Fruit fly (Drosophila melanogaster) whole organism, embryonic: ENCODE results near the gene Vps53.

Experiments used
- B-H1 ChIP-seq: fragments of 200-800 bp; sonication (Bioruptor generic); IDR thresholded peaks from 3 replicates; pipeline ENCODE4 v1.3.6; 2022; ENCODE audit warnings: missing biosample characterization, missing genetic modification characterization
- CG10462 ChIP-seq: fragments of 200-800 bp; sonication (Bioruptor generic); optimal IDR thresholded peaks from 2 replicates; lab custom pipeline; 2016; ENCODE audit warnings: missing biosample characterization, missing genetic modification characterization
- CG12219 ChIP-seq: fragments of 200-800 bp; sonication (Bioruptor generic); optimal IDR thresholded peaks from 3 replicates; lab custom pipeline; 2018; ENCODE audit warnings: missing biosample characterization, mild to moderate bottlenecking, missing genetic modification characterization
- CG12299 ChIP-seq: fragments of 200-800 bp; sonication (Bioruptor generic); optimal IDR thresholded peaks from 2 replicates; lab custom pipeline; 2018; ENCODE audit warnings: missing biosample characterization, mild to moderate bottlenecking, missing genetic modification characterization
- CG13287 ChIP-seq: fragments of 200-800 bp; sonication (Bioruptor generic); IDR thresholded peaks from 2 replicates; pipeline ENCODE4 v1.3.6; 2022; ENCODE audit warnings: missing biosample characterization, missing genetic modification characterization; ENCODE audit not compliant: partially characterized antibody
- CG13775 ChIP-seq: fragments of 200-800 bp; sonication (Bioruptor generic); optimal IDR thresholded peaks from 3 replicates; lab custom pipeline; 2017; ENCODE audit warnings: missing biosample characterization, mild to moderate bottlenecking, missing genetic modification characterization
- CG17568 ChIP-seq: fragments of 200-800 bp; sonication (Bioruptor generic); optimal IDR thresholded peaks from 2 replicates; lab custom pipeline; 2018; ENCODE audit warnings: missing biosample characterization, mild to moderate bottlenecking, missing genetic modification characterization, moderate library complexity
- CG18262 ChIP-seq: fragments of 200-800 bp; optimal IDR thresholded peaks from 3 replicates; lab custom pipeline; 2019; ENCODE audit warnings: missing biosample characterization, mild to moderate bottlenecking, missing genetic modification characterization, moderate library complexity
- CG1832 ChIP-seq: fragments of 200-800 bp; sonication (Bioruptor generic); optimal IDR thresholded peaks from 2 replicates; lab custom pipeline; 2017; ENCODE audit warnings: missing biosample characterization, mild to moderate bottlenecking, missing genetic modification characterization, inconsistent platforms
- CG18764 ChIP-seq: fragments of 200-800 bp; sonication (Bioruptor generic); optimal IDR thresholded peaks from 3 replicates; lab custom pipeline; 2016; ENCODE audit warnings: missing biosample characterization, missing genetic modification characterization
- CG2712 ChIP-seq: fragments of 200-800 bp; optimal IDR thresholded peaks from 3 replicates; lab custom pipeline; 2019; ENCODE audit warnings: missing biosample characterization, mild to moderate bottlenecking, missing genetic modification characterization, moderate library complexity
- CG31365 ChIP-seq: fragments of 200-800 bp; sonication (Bioruptor generic); optimal IDR thresholded peaks from 2 replicates; lab custom pipeline; 2018; ENCODE audit warnings: missing biosample characterization, mild to moderate bottlenecking, missing genetic modification characterization
- CG3281 ChIP-seq: fragments of 200-800 bp; sonication (Bioruptor generic); optimal IDR thresholded peaks from 3 replicates; lab custom pipeline; 2017; ENCODE audit warnings: missing biosample characterization, mild to moderate bottlenecking, missing genetic modification characterization
- CG3726 ChIP-seq: fragments of 200-800 bp; sonication (Bioruptor generic); IDR thresholded peaks from 3 replicates; pipeline ENCODE4, ENCODE4 v1.3.6; 2022; ENCODE audit warnings: missing biosample characterization, missing genetic modification characterization
- CG4617 ChIP-seq: fragments of 200-800 bp; sonication (Bioruptor generic); optimal IDR thresholded peaks from 3 replicates; lab custom pipeline; 2016; ENCODE audit warnings: missing biosample characterization, missing genetic modification characterization, borderline replicate concordance
- CG7271 ChIP-seq: fragments of 200-800 bp; sonication (Bioruptor generic); optimal IDR thresholded peaks from 2 replicates; lab custom pipeline; 2018; ENCODE audit warnings: missing biosample characterization, mild to moderate bottlenecking, missing genetic modification characterization, moderate library complexity
- CG8388 ChIP-seq: fragments of 200-800 bp; sonication (Bioruptor generic); optimal IDR thresholded peaks from 2 replicates; lab custom pipeline; 2019; ENCODE audit warnings: missing biosample characterization, mild to moderate bottlenecking, missing genetic modification characterization, moderate library complexity
- D ChIP-seq, 2 experiments: fragments of 200-800 bp in 1 of 2; fragments of >200 bp in 1 of 2; sonication (Bioruptor generic) in 1 of 2; optimal IDR thresholded peaks; 2 replicates in 1 of 2; 3 replicates in 1 of 2; lab custom pipeline; 2017; ENCODE audit warnings: mild to moderate bottlenecking in 1 of 2, missing biosample characterization in 1 of 2, missing genetic modification characterization in 1 of 2, missing genetic modification reagents in 1 of 2
- D19A ChIP-seq: fragments of 200-800 bp; optimal IDR thresholded peaks from 3 replicates; lab custom pipeline; 2019; ENCODE audit warnings: missing biosample characterization, mild to moderate bottlenecking, missing genetic modification characterization, moderate library complexity
- Fer1 ChIP-seq: fragments of 200-800 bp; sonication (Bioruptor generic); optimal IDR thresholded peaks from 2 replicates; lab custom pipeline; 2017; ENCODE audit warnings: missing biosample characterization, mild to moderate bottlenecking, missing genetic modification characterization
- Hand ChIP-seq: fragments of 200-800 bp; sonication (Bioruptor generic); optimal IDR thresholded peaks from 2 replicates; lab custom pipeline; 2017; ENCODE audit warnings: mild to moderate bottlenecking, missing biosample characterization, missing genetic modification reagents, missing genetic modification characterization
- MBD-R2 ChIP-seq: fragments of 200-800 bp; sonication (Bioruptor generic); IDR thresholded peaks from 2 replicates; pipeline ENCODE4 v1.3.6; 2022; ENCODE audit warnings: missing biosample characterization, missing genetic modification characterization
- Max ChIP-seq: fragments of 200-800 bp; sonication (Bioruptor generic); optimal IDR thresholded peaks from 2 replicates; lab custom pipeline; 2016; ENCODE audit warnings: missing biosample characterization, mild to moderate bottlenecking, missing genetic modification characterization
- Meics ChIP-seq: fragments of 200-800 bp; sonication (Bioruptor generic); optimal IDR thresholded peaks from 2 replicates; lab custom pipeline; 2017; ENCODE audit warnings: missing biosample characterization, mild to moderate bottlenecking, missing genetic modification characterization
- NC2β ChIP-seq: fragments of 200-800 bp; sonication (Bioruptor generic); optimal IDR thresholded peaks from 2 replicates; lab custom pipeline; 2016; ENCODE audit warnings: missing biosample characterization, missing genetic modification characterization
- Nf-YA ChIP-seq: fragments of 200-800 bp; sonication (Bioruptor generic); IDR thresholded peaks from 2 replicates; pipeline ENCODE4 v1.3.6; 2022; ENCODE audit warnings: missing biosample characterization, missing genetic modification characterization
- Sin3A ChIP-seq: fragments of >200 bp; optimal IDR thresholded peaks from 2 replicates; lab custom pipeline; 2018
- abd-A ChIP-seq: fragments of 200-800 bp; sonication (Bioruptor generic); optimal IDR thresholded peaks from 3 replicates; lab custom pipeline; 2019; ENCODE audit warnings: missing biosample characterization, mild to moderate bottlenecking, missing genetic modification characterization, moderate library complexity
- al ChIP-seq: fragments of 200-800 bp; sonication (Bioruptor generic); IDR thresholded peaks from 2 replicates; pipeline ENCODE4 v1.3.6; 2022; ENCODE audit warnings: missing biosample characterization, missing genetic modification characterization
- cg ChIP-seq: fragments of 200-800 bp; sonication (Bioruptor generic); optimal IDR thresholded peaks from 3 replicates; lab custom pipeline; 2019; ENCODE audit warnings: missing biosample characterization, mild to moderate bottlenecking, missing genetic modification characterization, moderate library complexity
- da ChIP-seq: fragments of 200-800 bp; sonication (Bioruptor generic); optimal IDR thresholded peaks from 2 replicates; lab custom pipeline; 2016; ENCODE audit warnings: missing biosample characterization, missing genetic modification characterization
- emc ChIP-seq: fragments of 200-800 bp; sonication (Bioruptor generic); optimal IDR thresholded peaks from 2 replicates; lab custom pipeline; 2016; ENCODE audit warnings: missing biosample characterization, missing genetic modification characterization
- exex ChIP-seq: fragments of 200-800 bp; sonication (Bioruptor generic); optimal IDR thresholded peaks from 4 replicates; lab custom pipeline; 2018; ENCODE audit warnings: missing biosample characterization, mild to moderate bottlenecking, missing genetic modification characterization, moderate library complexity
- gfzf ChIP-seq: fragments of 200-800 bp; sonication (Bioruptor generic); optimal IDR thresholded peaks from 2 replicates; lab custom pipeline; 2016; ENCODE audit warnings: missing biosample characterization, mild to moderate bottlenecking, missing genetic modification characterization, moderate library complexity
- gro ChIP-seq: fragments of 200-800 bp; sonication (Bioruptor generic); optimal IDR thresholded peaks from 2 replicates; lab custom pipeline; 2016; ENCODE audit warnings: missing biosample characterization, missing genetic modification characterization
- kay ChIP-seq: fragments of 200-800 bp; sonication (Bioruptor generic); optimal IDR thresholded peaks from 2 replicates; lab custom pipeline; 2016; ENCODE audit warnings: missing biosample characterization, missing genetic modification characterization
- oc ChIP-seq: fragments of 200-800 bp; sonication (Bioruptor generic); optimal IDR thresholded peaks from 2 replicates; lab custom pipeline; 2018; ENCODE audit warnings: missing biosample characterization, mild to moderate bottlenecking, missing genetic modification characterization, moderate library complexity
- onecut ChIP-seq: fragments of 200-800 bp; sonication (Bioruptor generic); IDR thresholded peaks from 2 replicates; pipeline ENCODE4 v1.3.6; 2022; ENCODE audit warnings: missing biosample characterization, missing genetic modification characterization
- pan ChIP-seq, 4 experiments: fragments of >200 bp in 3 of 4; fragments of 200-800 bp in 1 of 4; sonication (Bioruptor generic) in 1 of 4; optimal IDR thresholded peaks in 3 of 4; IDR thresholded peaks in 1 of 4; 2 replicates each; pipeline versions ENCODE4 v1.3.6 to Lab custom; 2017 to 2022; ENCODE audit warnings: missing biosample characterization in 2 of 4, missing genetic modification characterization in 2 of 4, mixed read lengths in 1 of 4
- peb ChIP-seq: fragments of 200-800 bp; sonication (Bioruptor generic); IDR thresholded peaks from 2 replicates; pipeline ENCODE4 v1.3.6; 2022; ENCODE audit warnings: missing biosample characterization, missing genetic modification characterization
- pnt ChIP-seq: fragments of 200-800 bp; sonication (Bioruptor generic); optimal IDR thresholded peaks from 3 replicates; lab custom pipeline; 2016; ENCODE audit warnings: missing biosample characterization, missing genetic modification characterization
- scrt ChIP-seq: fragments of 200-800 bp; sonication (Bioruptor generic); optimal IDR thresholded peaks from 2 replicates; lab custom pipeline; 2018; ENCODE audit warnings: missing biosample characterization, mild to moderate bottlenecking, missing genetic modification characterization, moderate library complexity
- sna ChIP-seq: fragments of 200-800 bp; sonication (Bioruptor generic); IDR thresholded peaks from 2 replicates; pipeline ENCODE4 v1.3.6; 2022; ENCODE audit warnings: missing biosample characterization, missing genetic modification characterization; ENCODE audit not compliant: partially characterized antibody
- tna ChIP-seq: fragments of 200-800 bp; sonication (Bioruptor generic); IDR thresholded peaks from 2 replicates; pipeline ENCODE4 v1.3.6; 2022; ENCODE audit warnings: missing biosample characterization, missing genetic modification characterization; ENCODE audit not compliant: partially characterized antibody
- tx ChIP-seq: fragments of 200-800 bp; sonication (Bioruptor generic); optimal IDR thresholded peaks from 2 replicates; lab custom pipeline; 2016; ENCODE audit warnings: missing biosample characterization, missing genetic modification characterization
- vfl ChIP-seq: fragments of 200-800 bp; sonication (Bioruptor generic); optimal IDR thresholded peaks from 2 replicates; lab custom pipeline; 2016; ENCODE audit warnings: missing biosample characterization, missing genetic modification characterization
- vvl ChIP-seq: fragments of 200-800 bp; sonication (Bioruptor generic); IDR thresholded peaks from 2 replicates; pipeline ENCODE4 v1.3.6; 2022; ENCODE audit warnings: missing biosample characterization, missing genetic modification characterization

Vps53 gene

DNA sequence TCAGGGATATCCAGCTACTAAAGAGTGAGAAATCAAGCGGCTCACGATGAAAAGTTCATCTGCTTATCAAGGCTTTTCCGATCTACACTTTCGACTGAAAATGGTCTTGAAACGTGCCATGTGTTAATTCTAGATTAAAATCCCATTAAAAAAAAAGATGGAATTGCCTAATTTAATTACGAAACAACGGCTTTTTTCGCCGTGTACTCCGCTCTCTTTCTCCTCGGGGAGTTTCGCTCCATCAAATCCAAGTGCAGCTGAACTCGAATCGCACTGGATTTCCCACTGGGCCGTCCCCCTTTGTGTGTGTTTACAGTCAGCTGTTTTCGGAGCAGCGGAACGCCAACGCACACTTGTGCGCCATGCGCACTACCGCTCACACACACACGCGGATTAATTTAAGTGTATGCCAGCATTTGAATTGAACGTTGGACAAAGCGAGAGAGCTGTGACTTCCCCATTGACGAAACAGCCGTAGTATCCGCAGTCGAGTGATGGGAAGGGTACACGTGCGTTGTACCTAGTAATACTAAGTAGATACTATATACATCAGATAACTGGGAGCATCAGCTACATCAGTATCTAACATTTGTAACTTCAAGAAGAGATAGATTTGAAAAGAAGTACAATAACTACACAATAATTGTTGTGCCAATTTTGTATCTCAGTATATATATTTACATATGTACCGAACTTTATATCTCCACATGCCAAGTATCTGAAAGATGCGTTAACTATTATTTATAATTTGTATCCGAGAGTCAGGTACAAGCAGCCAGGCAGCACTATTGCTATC lies 52.7 kb downstream of the Vps53 start (continued):
- TF ChIP-seq vvl (GFP tag; lab: Robert Waterston, UW) (peak; percentile 90), Meics (GFP tag; lab: Kevin White, UChicago) (peak; percentile 83), Sin3A (no peak), CG8388 (peak; percentile 80), gro (GFP tag; lab: Kevin White, UChicago) (peak; percentile 55), kay (GFP tag; lab: Kevin White, UChicago) (peak; percentile 27), onecut (GFP tag; lab: Robert Waterston, UW) (peak; percentile 66), da (GFP tag; lab: Kevin White, UChicago) (no peak), D (optimal IDR thresholded peaks at IDR 0.05; lab: Kevin White, UChicago) (no peak), D (GFP tag; optimal IDR thresholded peaks at IDR 0.05; lab: Kevin White, UChicago) (peak; percentile 59), CG12219 (GFP tag; lab: Kevin White, UChicago) (peak; percentile 82), peb (GFP tag; lab: Robert Waterston, UW) (no peak), pnt (GFP tag; lab: Kevin White, UChicago) (peak; percentile 75), pan (optimal IDR thresholded peaks at IDR 0.05; lab: Kevin White, UChicago) (no peak), pan (GFP tag; optimal IDR thresholded peaks at IDR 0.05 in 1 of 2, IDR thresholded peaks at IDR 0.05 in 1 of 2) (peak in 1 of 2 experiments; percentile 89), D19A (tag; lab: Kevin White, UChicago) (peak; percentile 71), scrt (GFP tag; lab: Kevin White, UChicago) (peak; percentile 73), CG2712 (tag; lab: Kevin White, UChicago) (peak; percentile 86), tna (no peak), CG3726 (GFP tag; lab: Robert Waterston, UW) (peak; percentile 90), B-H1 (peak; percentile 83), CG7271 (no peak), Nf-YA (peak; percentile 58; the same call in 1 of the 2 replicates), vfl (GFP tag; lab: Kevin White, UChicago) (peak; percentile 40), Fer1 (peak; percentile 83), CG13775 (GFP tag; lab: Kevin White, UChicago) (peak; percentile 78), CG17568 (no peak), tx (GFP tag; lab: Kevin White, UChicago) (peak; percentile 81), oc (tag; lab: Kevin White, UChicago) (peak; percentile 82), CG4617 (GFP tag; lab: Kevin White, UChicago) (peak; percentile 26), CG18262 (tag; lab: Kevin White, UChicago) (peak; percentile 99), exex (tag; lab: Kevin White, UChicago) (peak; percentile 46), al (GFP tag; lab: Robert Waterston, UW) (peak; percentile 57; the same call in 1 of the 2 replicates), gfzf (GFP tag; lab: Kevin White, UChicago) (peak; percentile 4), Hand (GFP tag; lab: Kevin White, UChicago) (peak; percentile 60), abd-A (peak; percentile 94), MBD-R2 (GFP tag; lab: Robert Waterston, UW) (peak; percentile 48; the same call in 1 of the 2 replicates), sna (no peak), CG18764 (peak; percentile 81), Max (GFP tag; lab: Kevin White, UChicago) (peak; percentile 75), cg (peak; percentile 98), CG31365 (tag; lab: Kevin White, UChicago) (peak; percentile 53), CG10462 (peak; percentile 46), NC2β (GFP tag; lab: Kevin White, UChicago) (peak; percentile 62), CG1832 (peak; percentile 3), emc (GFP tag; lab: Kevin White, UChicago) (peak; percentile 59), CG12299 (peak; percentile 61), CG13287 (GFP tag; lab: Robert Waterston, UW) (peak; percentile 36; the same call in 1 of the 2 replicates), CG3281 (GFP tag; lab: Kevin White, UChicago) (peak; percentile 87)
